Worm (Caenorhabditis elegans): ENCODE results near the gene tat-2.
A peak's percentile ranks its signal among the peaks of the same experiment; 100 is the strongest.

DNA sequence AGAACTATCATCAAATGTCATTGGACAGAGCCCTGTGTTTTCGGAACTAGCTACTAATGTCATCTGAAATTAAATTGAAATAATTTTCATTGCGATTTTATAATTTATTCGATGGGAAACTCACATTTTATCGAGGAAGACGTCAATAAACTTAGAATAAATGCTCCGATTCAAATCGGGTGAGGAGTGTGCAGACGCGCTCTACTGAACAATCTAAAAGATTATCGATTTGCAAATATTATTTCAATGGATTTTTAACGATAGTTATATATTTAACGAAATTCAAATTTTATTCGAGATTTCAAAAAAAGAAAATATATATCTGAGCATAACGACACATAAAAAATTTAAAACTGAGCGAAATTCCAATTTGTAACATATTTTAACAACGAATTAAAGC, 47.6 kb downstream of the tat-2 start, which contains the start of gene eor-1:
- TF ChIP-seq mec-3 (tag; optimal IDR thresholded peaks at IDR 0.05; ENCODE audit: borderline replicate concordance) (no peak), fkh-10 (GFP tag; optimal IDR thresholded peaks at IDR 0.05) (no peak), ceh-48 (tag; optimal IDR thresholded peaks at IDR 0.05) (peak; percentile 93), unc-42 (tag; optimal IDR thresholded peaks at IDR 0.05) (peak; percentile 26), ttx-3 (tag; optimal IDR thresholded peaks at IDR 0.05) (no peak), syd-9 (tag; optimal IDR thresholded peaks at IDR 0.05) (no peak), ama-1 (optimal IDR thresholded peaks at IDR 0.05) (no peak), pha-4 (tag; optimal IDR thresholded peaks at IDR 0.05) (no peak)

All from whole organism, late embryonic.